Fruit fly (Drosophila melanogaster) whole organism, pupa: ENCODE data around the gene tbc.

Experiments used
- CG10348 ChIP-seq: fragments of 200-800 bp; sonication (Bioruptor generic); IDR thresholded peaks from 2 replicates; pipeline ENCODE4 v1.3.6; 2022; ENCODE audit warnings: missing biosample characterization, missing genetic modification characterization
- CG12605 ChIP-seq: fragments of 200-800 bp; sonication (Bioruptor generic); IDR thresholded peaks from 2 replicates; pipeline ENCODE4 v1.3.6; 2022; ENCODE audit warnings: missing biosample characterization, missing genetic modification characterization
- CG13204 ChIP-seq: fragments of 200-800 bp; sonication (Bioruptor generic); optimal IDR thresholded peaks from 2 replicates; lab custom pipeline; 2018; ENCODE audit warnings: missing biosample characterization, mild to moderate bottlenecking, missing genetic modification characterization, moderate library complexity
- CG14655 ChIP-seq: fragments of 200-800 bp; sonication (Bioruptor generic); optimal IDR thresholded peaks from 3 replicates; lab custom pipeline; 2017; ENCODE audit warnings: mild to moderate bottlenecking, missing biosample characterization, missing genetic modification reagents, missing genetic modification characterization
- CG15710 ChIP-seq: fragments of 200-800 bp; sonication (Bioruptor generic); optimal IDR thresholded peaks from 2 replicates; lab custom pipeline; 2018; ENCODE audit warnings: missing biosample characterization, mild to moderate bottlenecking, missing genetic modification characterization, moderate library complexity
- CG17806 ChIP-seq: fragments of 200-800 bp; sonication (Bioruptor generic); optimal IDR thresholded peaks from 2 replicates; lab custom pipeline; 2018; ENCODE audit warnings: missing biosample characterization, mild to moderate bottlenecking, missing genetic modification characterization, moderate library complexity
- CG32121 ChIP-seq: fragments of 200-800 bp; sonication (Bioruptor generic); IDR thresholded peaks from 2 replicates; pipeline ENCODE4 v1.3.6; 2022; ENCODE audit warnings: missing biosample characterization, missing genetic modification characterization
- CG34367 ChIP-seq: fragments of 200-800 bp; sonication (Bioruptor generic); optimal IDR thresholded peaks from 2 replicates; lab custom pipeline; 2018; ENCODE audit warnings: missing biosample characterization, mild to moderate bottlenecking, missing genetic modification characterization
- CG4496 ChIP-seq: fragments of 200-800 bp; sonication (Bioruptor generic); IDR thresholded peaks from 3 replicates; pipeline ENCODE4 v1.3.6; 2022; ENCODE audit warnings: missing biosample characterization, missing genetic modification characterization
- CG8159 ChIP-seq: fragments of 200-800 bp; sonication (Bioruptor generic); optimal IDR thresholded peaks from 3 replicates; lab custom pipeline; 2018; ENCODE audit warnings: missing biosample characterization, mild to moderate bottlenecking, missing genetic modification characterization, moderate library complexity
- CG8301 ChIP-seq: fragments of 200-800 bp; sonication (Bioruptor generic); optimal IDR thresholded peaks from 2 replicates; lab custom pipeline; 2018; ENCODE audit warnings: missing biosample characterization, mild to moderate bottlenecking, missing genetic modification characterization
- CG9948 ChIP-seq: fragments of 200-800 bp; sonication (Bioruptor generic); optimal IDR thresholded peaks from 2 replicates; lab custom pipeline; 2018; ENCODE audit warnings: missing biosample characterization, mild to moderate bottlenecking, missing genetic modification characterization, moderate library complexity
- D1 ChIP-seq: fragments of 200-800 bp; sonication (Bioruptor generic); optimal IDR thresholded peaks from 2 replicates; lab custom pipeline; 2018; ENCODE audit warnings: missing biosample characterization, mild to moderate bottlenecking, missing genetic modification characterization, moderate library complexity
- EcR ChIP-seq: fragments of 200-800 bp; sonication (Bioruptor generic); optimal IDR thresholded peaks from 3 replicates; lab custom pipeline; 2019; ENCODE audit warnings: missing biosample characterization, missing genetic modification characterization, mild to moderate bottlenecking, moderate library complexity, missing genetic modification reagents
- Ets98B ChIP-seq: fragments of 200-800 bp; sonication (Bioruptor generic); IDR thresholded peaks from 2 replicates; pipeline ENCODE4 v1.3.6; 2022; ENCODE audit warnings: missing biosample characterization, missing genetic modification characterization
- Pif1A ChIP-seq: fragments of 200-800 bp; sonication (Bioruptor generic); optimal IDR thresholded peaks from 3 replicates; lab custom pipeline; 2016; ENCODE audit warnings: missing biosample characterization, missing genetic modification characterization
- Pif1B ChIP-seq: fragments of 200-800 bp; sonication (Bioruptor generic); optimal IDR thresholded peaks from 3 replicates; lab custom pipeline; 2016; ENCODE audit warnings: missing biosample characterization, missing genetic modification characterization
- Snoo ChIP-seq: fragments of 200-800 bp; sonication (Bioruptor generic); optimal IDR thresholded peaks from 3 replicates; lab custom pipeline; 2017; ENCODE audit warnings: missing biosample characterization, mild to moderate bottlenecking, missing genetic modification characterization, inconsistent platforms
- fd96Ca ChIP-seq: fragments of 200-800 bp; sonication (Bioruptor generic); IDR thresholded peaks from 3 replicates; pipeline ENCODE4 v1.3.6; 2022; ENCODE audit warnings: missing biosample characterization, missing genetic modification characterization
- gl ChIP-seq: fragments of 200-800 bp; sonication (Bioruptor generic); optimal IDR thresholded peaks from 2 replicates; lab custom pipeline; 2018; ENCODE audit warnings: missing biosample characterization, mild to moderate bottlenecking, missing genetic modification characterization
- rn ChIP-seq: fragments of 200-800 bp; sonication (Bioruptor generic); IDR thresholded peaks from 2 replicates; pipeline ENCODE4 v1.3.6; 2022; ENCODE audit warnings: missing biosample characterization, missing genetic modification characterization

Gene tbc

DNA sequence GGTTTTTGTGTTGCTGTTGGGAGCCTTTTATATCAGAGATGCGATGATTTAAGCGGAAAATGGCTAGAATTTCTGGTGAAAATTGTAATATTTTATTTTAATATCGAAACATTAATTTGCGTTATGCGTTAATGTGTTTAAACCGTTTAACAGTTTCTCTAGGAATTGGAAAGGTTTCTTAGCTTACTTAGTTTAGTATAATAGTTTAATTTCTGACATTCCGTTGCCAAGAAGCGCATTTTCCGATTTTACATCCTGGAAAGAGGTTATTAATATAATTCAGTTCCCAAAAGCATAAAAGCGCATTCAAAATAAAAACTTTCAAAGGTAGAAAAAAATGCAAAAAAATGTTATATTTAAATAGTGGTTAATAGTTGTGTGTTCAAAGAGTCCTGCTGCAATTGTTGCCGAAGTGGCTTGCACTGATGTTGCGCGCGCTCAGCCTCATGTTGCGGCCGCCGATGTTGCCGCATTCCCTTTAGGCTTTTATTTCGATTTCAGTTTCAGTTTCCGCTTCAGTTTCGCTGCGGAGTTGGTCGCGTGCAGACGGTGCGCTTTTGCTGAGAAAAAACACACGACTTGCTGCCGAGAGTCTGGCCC, at the start of gene tbc:
tbc (plus strand) TSS at position 504 of the 600 bp plus-strand sequence.
- TF ChIP-seq EcR (GFP tag; lab: Kevin White, UChicago): no peak
- no peak for TF ChIP-seq CG15710
- TF ChIP-seq Pif1B: no peak
- no peak for TF ChIP-seq CG32121 (GFP tag; lab: Robert Waterston, UW)
- TF ChIP-seq CG13204: no peak
- no peak for TF ChIP-seq CG9948 (tag; lab: Kevin White, UChicago)
- TF ChIP-seq Ets98B (GFP tag; lab: Robert Waterston, UW): no peak
- no peak for TF ChIP-seq CG14655
- TF ChIP-seq CG8301 (tag; lab: Kevin White, UChicago): no peak
- TF ChIP-seq gl (tag; lab: Kevin White, UChicago): no peak
- TF ChIP-seq fd96Ca (GFP tag; lab: Robert Waterston, UW): no peak
- TF ChIP-seq CG12605 (GFP tag; lab: Robert Waterston, UW): no peak
- TF ChIP-seq CG17806 (tag; lab: Kevin White, UChicago): no peak
- TF ChIP-seq CG8159: no peak
- TF ChIP-seq CG4496 (GFP tag; lab: Robert Waterston, UW): no peak
- TF ChIP-seq Pif1A (GFP tag; lab: Kevin White, UChicago): no peak
- no peak for TF ChIP-seq D1
- TF ChIP-seq rn: no peak

DNA sequence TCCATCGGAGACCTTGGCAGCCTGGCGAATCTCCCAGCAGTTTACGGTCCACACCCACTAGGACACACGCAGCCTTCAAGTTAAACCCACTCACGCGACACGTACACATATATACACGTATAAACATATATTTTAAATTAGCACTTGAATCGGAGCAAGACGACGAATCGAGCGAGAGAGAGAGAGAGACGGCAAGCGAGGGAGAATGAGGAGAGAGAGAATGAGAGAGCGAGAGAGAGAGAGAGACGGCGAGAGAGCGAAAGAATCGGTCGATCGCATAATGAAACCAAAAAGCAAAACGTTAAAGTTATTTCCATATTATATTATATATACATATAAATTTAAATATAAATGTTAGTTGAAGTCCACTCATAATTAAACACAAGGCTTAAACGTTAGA, 37.5 kb upstream of the tbc start:
- TF ChIP-seq CG14655: no peak
- no peak for TF ChIP-seq Pif1B
- no peak for TF ChIP-seq fd96Ca (GFP tag; lab: Robert Waterston, UW)
- no peak for TF ChIP-seq CG12605 (GFP tag; lab: Robert Waterston, UW)
- TF ChIP-seq CG13204: no peak
- TF ChIP-seq CG10348 (GFP tag; lab: Robert Waterston, UW): no peak
- no peak for TF ChIP-seq Snoo (tag; lab: Kevin White, UChicago)
- no peak for TF ChIP-seq CG17806 (tag; lab: Kevin White, UChicago)
- TF ChIP-seq rn: no peak
- no peak for TF ChIP-seq Ets98B (GFP tag; lab: Robert Waterston, UW)
- no peak for TF ChIP-seq CG9948 (tag; lab: Kevin White, UChicago)
- TF ChIP-seq CG8301 (tag; lab: Kevin White, UChicago): no peak
- TF ChIP-seq CG32121 (GFP tag; lab: Robert Waterston, UW): no peak
- no peak for TF ChIP-seq CG8159
- TF ChIP-seq CG4496 (GFP tag; lab: Robert Waterston, UW): no peak
- no peak for TF ChIP-seq gl (tag; lab: Kevin White, UChicago)

DNA sequence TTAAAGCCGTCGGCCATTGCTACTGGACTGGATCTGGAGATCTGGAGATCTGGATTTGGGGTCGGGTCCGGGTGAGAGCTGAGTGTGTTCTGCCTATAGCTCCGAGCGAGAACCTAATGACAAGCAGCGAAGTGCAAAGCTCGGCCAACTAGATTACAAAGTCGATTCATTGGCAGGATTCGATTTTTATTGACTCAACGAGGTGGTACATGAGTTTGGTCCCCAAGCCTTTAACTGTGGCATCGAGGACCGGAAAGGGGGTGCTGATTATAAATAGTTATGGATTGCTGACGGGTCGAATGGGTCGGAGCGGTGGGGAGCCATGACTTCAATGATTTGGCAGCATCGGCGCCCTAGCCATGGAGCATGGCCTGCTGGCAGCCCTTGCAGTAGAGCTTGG, 35.6 kb upstream of the tbc start, which contains the start of gene CG15459:
CG15459 (minus strand) TSS at position 101 of the 400 bp plus-strand sequence.
- TF ChIP-seq CG4496 (GFP tag; lab: Robert Waterston, UW): no peak
- TF ChIP-seq rn: no peak
- TF ChIP-seq Pif1B: no peak
- TF ChIP-seq CG13204: no peak
- no peak for TF ChIP-seq EcR (GFP tag; lab: Kevin White, UChicago)
- TF ChIP-seq CG34367 (tag; lab: Kevin White, UChicago): no peak
- TF ChIP-seq CG14655: no peak
- no peak for TF ChIP-seq fd96Ca (GFP tag; lab: Robert Waterston, UW)
- no peak for TF ChIP-seq Snoo (tag; lab: Kevin White, UChicago)
- TF ChIP-seq Pif1A (GFP tag; lab: Kevin White, UChicago): no peak
- no peak for TF ChIP-seq CG12605 (GFP tag; lab: Robert Waterston, UW)
- TF ChIP-seq CG8301 (tag; lab: Kevin White, UChicago): no peak
- TF ChIP-seq D1: no peak
- no peak for TF ChIP-seq CG17806 (tag; lab: Kevin White, UChicago)
- no peak for TF ChIP-seq CG9948 (tag; lab: Kevin White, UChicago)
- no peak for TF ChIP-seq CG32121 (GFP tag; lab: Robert Waterston, UW)
- no peak for TF ChIP-seq CG8159

DNA sequence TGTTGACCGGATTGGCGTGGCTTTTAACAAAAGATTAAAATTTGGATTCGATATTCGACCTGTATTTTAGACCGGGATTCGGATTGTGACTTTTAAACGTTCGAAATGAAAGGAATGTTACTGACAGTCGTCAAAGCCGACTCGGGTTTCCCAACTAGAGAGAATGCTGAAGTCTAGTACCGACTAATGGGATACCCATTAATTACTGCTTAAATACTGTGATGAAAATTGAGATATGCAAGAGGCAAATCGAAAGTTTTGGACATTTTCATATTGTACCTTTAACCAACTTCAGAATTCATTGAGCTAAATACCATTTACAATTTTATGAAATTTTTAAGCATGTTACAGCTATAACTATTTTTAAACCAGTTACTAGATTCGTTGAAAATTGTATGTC, 35.0 kb upstream of the tbc start, which contains the start of gene CG15458:
CG15458 (minus strand) TSS at position 101 of the 400 bp plus-strand sequence.
- TF ChIP-seq CG17806 (tag; lab: Kevin White, UChicago) (no peak), Ets98B (GFP tag; lab: Robert Waterston, UW) (no peak), CG4496 (GFP tag; lab: Robert Waterston, UW) (no peak), CG10348 (GFP tag; lab: Robert Waterston, UW) (no peak), CG14655 (no peak), CG8159 (no peak), CG8301 (tag; lab: Kevin White, UChicago) (no peak), Pif1A (GFP tag; lab: Kevin White, UChicago) (no peak), fd96Ca (GFP tag; lab: Robert Waterston, UW) (no peak), Snoo (tag; lab: Kevin White, UChicago) (no peak), Pif1B (no peak), gl (tag; lab: Kevin White, UChicago) (no peak), CG9948 (tag; lab: Kevin White, UChicago) (no peak)

DNA sequence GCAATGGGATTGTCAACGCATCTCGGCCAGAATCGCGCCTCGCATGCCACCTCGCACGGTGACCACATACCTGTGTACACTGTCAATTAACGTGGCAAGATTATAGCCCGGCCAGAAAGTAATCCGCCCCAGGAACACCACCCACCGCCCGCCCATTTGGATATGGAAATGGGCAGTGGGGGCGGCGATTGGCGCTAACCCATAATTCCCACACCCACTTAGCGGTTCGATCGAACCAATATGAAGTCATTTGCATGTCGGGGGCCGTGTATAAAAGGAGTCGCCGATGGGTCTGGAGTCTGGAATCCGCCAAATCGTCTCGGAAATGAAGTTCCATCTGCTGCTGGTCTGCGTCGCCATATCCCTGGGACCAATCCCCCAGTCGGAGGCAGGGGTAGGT, 33.7 kb upstream of the tbc start, which contains the start of gene Obp19a:
Obp19a (plus strand) TSS at position 301 of the 400 bp plus-strand sequence.
- TF ChIP-seq gl (tag; lab: Kevin White, UChicago) (no peak), EcR (GFP tag; lab: Kevin White, UChicago) (no peak)
- TF ChIP-seq, all 21 proteins: peak for 0

DNA sequence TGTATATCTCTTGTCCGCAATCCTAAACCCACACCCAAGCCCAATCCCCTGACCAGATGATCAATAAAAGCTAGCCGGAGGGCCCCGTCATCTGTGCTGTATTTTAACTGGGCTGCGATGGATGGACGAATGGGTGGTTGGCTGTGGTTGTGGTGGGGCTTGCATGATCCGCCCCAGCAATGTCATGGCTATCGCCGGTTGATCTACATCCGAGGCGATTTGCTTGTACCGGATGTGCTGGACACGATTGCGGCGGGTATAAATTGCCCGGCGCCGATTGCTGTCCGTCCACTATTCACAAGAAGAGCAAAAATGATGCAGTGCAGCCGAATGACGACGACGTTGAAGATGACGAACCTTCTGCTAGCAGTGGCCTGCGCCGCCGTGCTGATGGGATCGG, 32.7 kb upstream of the tbc start, which contains the start of gene Obp19b:
Obp19b (plus strand) TSS at position 301 of the 400 bp plus-strand sequence.
- no peak for TF ChIP-seq EcR (GFP tag; lab: Kevin White, UChicago)
- TF ChIP-seq Pif1A (GFP tag; lab: Kevin White, UChicago): no peak
- no peak for TF ChIP-seq CG10348 (GFP tag; lab: Robert Waterston, UW)
- TF ChIP-seq CG9948 (tag; lab: Kevin White, UChicago): no peak
- no peak for TF ChIP-seq rn
- no peak for TF ChIP-seq CG17806 (tag; lab: Kevin White, UChicago)
- TF ChIP-seq CG13204: no peak
- TF ChIP-seq CG8301 (tag; lab: Kevin White, UChicago): no peak
- TF ChIP-seq CG15710: no peak
- TF ChIP-seq CG32121 (GFP tag; lab: Robert Waterston, UW): no peak
- no peak for TF ChIP-seq fd96Ca (GFP tag; lab: Robert Waterston, UW)
- no peak for TF ChIP-seq CG34367 (tag; lab: Kevin White, UChicago)
- TF ChIP-seq CG12605 (GFP tag; lab: Robert Waterston, UW): no peak
- no peak for TF ChIP-seq gl (tag; lab: Kevin White, UChicago)
- TF ChIP-seq Ets98B (GFP tag; lab: Robert Waterston, UW): no peak
- no peak for TF ChIP-seq CG8159
- TF ChIP-seq Snoo (tag; lab: Kevin White, UChicago): no peak
- no peak for TF ChIP-seq D1
- no peak for TF ChIP-seq CG4496 (GFP tag; lab: Robert Waterston, UW)
